Fruit fly (Drosophila melanogaster) whole organism, embryonic: Measurements from ENCODE around the gene CG12299.

Source experiments
- Abd-B ChIP-seq: fragments of 200-800 bp; sonication (Bioruptor generic); optimal IDR thresholded peaks from 2 replicates; lab custom pipeline; 2018; ENCODE audit warnings: missing biosample characterization, mild to moderate bottlenecking, missing genetic modification characterization, moderate library complexity
- CG11398 ChIP-seq: fragments of 200-800 bp; sonication (Bioruptor generic); optimal IDR thresholded peaks from 2 replicates; lab custom pipeline; 2016; ENCODE audit warnings: missing biosample characterization, missing genetic modification characterization
- CG12071 ChIP-seq: fragments of 200-800 bp; sonication (Bioruptor generic); optimal IDR thresholded peaks from 3 replicates; lab custom pipeline; 2018; ENCODE audit warnings: missing biosample characterization, mild to moderate bottlenecking, missing genetic modification characterization
- CG12769 ChIP-seq: fragments of 200-800 bp; sonication (Bioruptor generic); optimal IDR thresholded peaks from 2 replicates; lab custom pipeline; 2019; ENCODE audit warnings: missing biosample characterization, mild to moderate bottlenecking, missing genetic modification characterization, moderate library complexity
- CG13424 ChIP-seq: fragments of 200-800 bp; sonication (Bioruptor generic); optimal IDR thresholded peaks from 2 replicates; lab custom pipeline; 2019; ENCODE audit warnings: missing biosample characterization, mild to moderate bottlenecking, missing genetic modification characterization, moderate library complexity
- CG14860 ChIP-seq: fragments of 200-800 bp; sonication (Bioruptor generic); IDR thresholded peaks from 3 replicates; pipeline ENCODE4 v1.3.6; 2022; ENCODE audit warnings: missing biosample characterization, missing genetic modification characterization; ENCODE audit not compliant: partially characterized antibody
- CG15479 ChIP-seq: fragments of 200-800 bp; sonication (Bioruptor generic); optimal IDR thresholded peaks from 3 replicates; lab custom pipeline; 2019; ENCODE audit warnings: missing biosample characterization, mild to moderate bottlenecking, missing genetic modification characterization, moderate library complexity
- CG17361 ChIP-seq: fragments of 200-800 bp; sonication (Bioruptor generic); IDR thresholded peaks from 3 replicates; pipeline ENCODE4 v1.3.6; 2022; ENCODE audit warnings: missing biosample characterization, missing genetic modification characterization
- CG32772 ChIP-seq: fragments of 200-800 bp; sonication (Bioruptor generic); IDR thresholded peaks from 2 replicates; pipeline ENCODE4 v1.3.6; 2022; ENCODE audit warnings: missing biosample characterization, missing genetic modification characterization
- CG4617 ChIP-seq: fragments of 200-800 bp; sonication (Bioruptor generic); optimal IDR thresholded peaks from 3 replicates; lab custom pipeline; 2016; ENCODE audit warnings: missing biosample characterization, missing genetic modification characterization, borderline replicate concordance
- CG5180 ChIP-seq: fragments of 200-800 bp; sonication (Bioruptor generic); optimal IDR thresholded peaks from 3 replicates; lab custom pipeline; 2017; ENCODE audit warnings: missing biosample characterization, missing genetic modification characterization, mild to moderate bottlenecking, moderate library complexity, missing genetic modification reagents
- CG5953 ChIP-seq: fragments of 200-800 bp; sonication (Bioruptor generic); IDR thresholded peaks from 2 replicates; pipeline ENCODE4 v1.3.6; 2022; ENCODE audit warnings: missing biosample characterization, missing genetic modification characterization
- CG7271 ChIP-seq: fragments of 200-800 bp; sonication (Bioruptor generic); optimal IDR thresholded peaks from 2 replicates; lab custom pipeline; 2018; ENCODE audit warnings: missing biosample characterization, mild to moderate bottlenecking, missing genetic modification characterization, moderate library complexity
- CG8944 ChIP-seq: fragments of 200-800 bp; sonication (Bioruptor generic); optimal IDR thresholded peaks from 3 replicates; lab custom pipeline; 2016; ENCODE audit warnings: missing biosample characterization, missing genetic modification characterization
- CG9727 ChIP-seq: fragments of 200-800 bp; sonication (Bioruptor generic); optimal IDR thresholded peaks from 3 replicates; lab custom pipeline; 2017; ENCODE audit warnings: missing biosample characterization, mild to moderate bottlenecking, missing genetic modification characterization
- CG9817 ChIP-seq: fragments of 200-800 bp; sonication (Bioruptor generic); optimal IDR thresholded peaks from 2 replicates; lab custom pipeline; 2018; ENCODE audit warnings: missing biosample characterization, mild to moderate bottlenecking, missing genetic modification characterization, moderate library complexity
- CG9876 ChIP-seq: fragments of 200-800 bp; sonication (Bioruptor generic); optimal IDR thresholded peaks from 2 replicates; lab custom pipeline; 2016; ENCODE audit warnings: missing biosample characterization, missing genetic modification characterization
- CHES-1-like ChIP-seq: fragments of 200-800 bp; sonication (Bioruptor generic); optimal IDR thresholded peaks from 2 replicates; lab custom pipeline; 2016; ENCODE audit warnings: missing biosample characterization, missing genetic modification characterization
- Dfd ChIP-seq, 2 experiments: fragments of >200 bp; optimal IDR thresholded peaks; 2 replicates each; lab custom pipeline; 2017; ENCODE audit warnings: missing biosample characterization in 2 of 2, missing genetic modification characterization in 2 of 2
- E2f1 ChIP-seq: fragments of 200-800 bp; sonication (Bioruptor generic); IDR thresholded peaks from 2 replicates; pipeline ENCODE4 v1.3.6; 2022; ENCODE audit warnings: missing biosample characterization, missing genetic modification characterization
- HmgZ ChIP-seq: fragments of 200-800 bp; sonication (Bioruptor generic); optimal IDR thresholded peaks from 2 replicates; lab custom pipeline; 2018; ENCODE audit warnings: missing biosample characterization, mild to moderate bottlenecking, missing genetic modification characterization
- Hr3 ChIP-seq: fragments of 200-800 bp; sonication (Bioruptor generic); optimal IDR thresholded peaks from 3 replicates; lab custom pipeline; 2016; ENCODE audit warnings: missing biosample characterization, missing genetic modification characterization
- MTF-1 ChIP-seq: fragments of 200-800 bp; sonication (Bioruptor generic); optimal IDR thresholded peaks from 2 replicates; lab custom pipeline; 2018; ENCODE audit warnings: missing biosample characterization, mild to moderate bottlenecking, missing genetic modification characterization, borderline replicate concordance
- Med ChIP-seq: fragments of 200-800 bp; sonication (Bioruptor generic); peaks from one replicate; lab custom pipeline; 2016; ENCODE audit warnings: missing biosample characterization, missing genetic modification characterization, mild to moderate bottlenecking, inconsistent platforms, moderate library complexity
- Meics ChIP-seq: fragments of 200-800 bp; sonication (Bioruptor generic); optimal IDR thresholded peaks from 2 replicates; lab custom pipeline; 2017; ENCODE audit warnings: missing biosample characterization, mild to moderate bottlenecking, missing genetic modification characterization
- Mrtf ChIP-seq: fragments of 200-800 bp; sonication (Bioruptor generic); IDR thresholded peaks from 3 replicates; pipeline ENCODE4 v1.3.6; 2022; ENCODE audit warnings: missing biosample characterization, missing genetic modification characterization
- YL-1 ChIP-seq: fragments of 200-800 bp; sonication (Bioruptor generic); optimal IDR thresholded peaks from 3 replicates; lab custom pipeline; 2017; ENCODE audit warnings: missing biosample characterization, mild to moderate bottlenecking, missing genetic modification characterization
- abd-A ChIP-seq: fragments of 200-800 bp; sonication (Bioruptor generic); optimal IDR thresholded peaks from 3 replicates; lab custom pipeline; 2019; ENCODE audit warnings: missing biosample characterization, mild to moderate bottlenecking, missing genetic modification characterization, moderate library complexity
- al ChIP-seq: fragments of 200-800 bp; sonication (Bioruptor generic); IDR thresholded peaks from 2 replicates; pipeline ENCODE4 v1.3.6; 2022; ENCODE audit warnings: missing biosample characterization, missing genetic modification characterization
- aop ChIP-seq: fragments of 200-800 bp; sonication (Bioruptor generic); IDR thresholded peaks from 2 replicates; pipeline ENCODE4 v1.3.6; 2022; ENCODE audit warnings: missing biosample characterization, missing genetic modification characterization
- chinmo ChIP-seq: fragments of 200-800 bp; sonication (Bioruptor generic); IDR thresholded peaks from 4 replicates; pipeline ENCODE4 v1.3.6; 2022; ENCODE audit warnings: missing biosample characterization, missing genetic modification characterization; ENCODE audit not compliant: partially characterized antibody
- ci ChIP-seq: fragments of 200-800 bp; sonication (Bioruptor generic); IDR thresholded peaks from 3 replicates; pipeline ENCODE4 v1.3.6; 2022; ENCODE audit warnings: missing biosample characterization, missing genetic modification characterization
- fd3F ChIP-seq: fragments of 200-800 bp; sonication (Bioruptor generic); optimal IDR thresholded peaks from 2 replicates; lab custom pipeline; 2018; ENCODE audit warnings: missing biosample characterization, mild to moderate bottlenecking, missing genetic modification characterization, moderate library complexity
- gcm ChIP-seq: fragments of 200-800 bp; sonication (Bioruptor generic); optimal IDR thresholded peaks from 2 replicates; lab custom pipeline; 2019; ENCODE audit warnings: missing biosample characterization, mild to moderate bottlenecking, missing genetic modification characterization, moderate library complexity
- gsb ChIP-seq: fragments of 200-800 bp; sonication (Bioruptor generic); IDR thresholded peaks from 2 replicates; pipeline ENCODE4 v1.3.6; 2022; ENCODE audit warnings: missing biosample characterization, missing genetic modification characterization
- luna ChIP-seq: fragments of 200-800 bp; sonication (Bioruptor generic); optimal IDR thresholded peaks from 2 replicates; lab custom pipeline; 2016; ENCODE audit warnings: missing biosample characterization, missing genetic modification characterization
- p53 ChIP-seq: fragments of 200-800 bp; sonication (Bioruptor generic); optimal IDR thresholded peaks from 2 replicates; lab custom pipeline; 2016; ENCODE audit warnings: missing biosample characterization, missing genetic modification characterization
- pan ChIP-seq, 4 experiments: fragments of >200 bp in 3 of 4; fragments of 200-800 bp in 1 of 4; sonication (Bioruptor generic) in 1 of 4; optimal IDR thresholded peaks in 3 of 4; IDR thresholded peaks in 1 of 4; 2 replicates each; pipeline versions ENCODE4 v1.3.6 to Lab custom; 2017 to 2022; ENCODE audit warnings: missing biosample characterization in 2 of 4, missing genetic modification characterization in 2 of 4, mixed read lengths in 1 of 4
- peb ChIP-seq: fragments of 200-800 bp; sonication (Bioruptor generic); IDR thresholded peaks from 2 replicates; pipeline ENCODE4 v1.3.6; 2022; ENCODE audit warnings: missing biosample characterization, missing genetic modification characterization
- pita ChIP-seq: fragments of 200-800 bp; sonication (Bioruptor generic); optimal IDR thresholded peaks from 2 replicates; lab custom pipeline; 2017; ENCODE audit warnings: missing biosample characterization, mild to moderate bottlenecking, missing genetic modification characterization
- salm ChIP-seq: fragments of 200-800 bp; sonication (Bioruptor generic); optimal IDR thresholded peaks from 2 replicates; lab custom pipeline; 2018; ENCODE audit warnings: missing biosample characterization, mild to moderate bottlenecking, missing genetic modification characterization
- sd ChIP-seq: fragments of 200-800 bp; sonication (Bioruptor generic); optimal IDR thresholded peaks from 3 replicates; lab custom pipeline; 2018; ENCODE audit warnings: missing biosample characterization, mild to moderate bottlenecking, missing genetic modification characterization, moderate library complexity
- sens ChIP-seq: fragments of 200-800 bp; sonication (Bioruptor generic); peaks from one replicate; lab custom pipeline; 2016; ENCODE audit warnings: missing biosample characterization, missing genetic modification characterization
- sens-2 ChIP-seq: fragments of 200-800 bp; sonication (Bioruptor generic); IDR thresholded peaks from 2 replicates; pipeline ENCODE4 v1.3.6; 2022; ENCODE audit warnings: missing biosample characterization, missing genetic modification characterization
- seq ChIP-seq: fragments of 200-800 bp; sonication (Bioruptor generic); IDR thresholded peaks from 2 replicates; pipeline ENCODE4 v1.3.6; 2022; ENCODE audit warnings: missing biosample characterization, missing genetic modification characterization
- sob ChIP-seq: fragments of 200-800 bp; sonication (Bioruptor generic); IDR thresholded peaks from 2 replicates; pipeline ENCODE4 v1.3.6; 2022; ENCODE audit warnings: missing biosample characterization, missing genetic modification characterization
- toy ChIP-seq: fragments of 200-800 bp; sonication (Bioruptor generic); IDR thresholded peaks from 2 replicates; pipeline ENCODE4 v1.3.6; 2022; ENCODE audit warnings: missing biosample characterization, missing genetic modification characterization
- trem ChIP-seq: fragments of 200-800 bp; optimal IDR thresholded peaks from 3 replicates; lab custom pipeline; 2019; ENCODE audit warnings: missing biosample characterization, mild to moderate bottlenecking, missing genetic modification characterization, moderate library complexity
- twi ChIP-seq: fragments of 200-800 bp; optimal IDR thresholded peaks from 2 replicates; lab custom pipeline; 2019; ENCODE audit warnings: missing biosample characterization, mild to moderate bottlenecking, missing genetic modification characterization, moderate library complexity
- vnd ChIP-seq: fragments of 200-800 bp; sonication (Bioruptor generic); IDR thresholded peaks from 3 replicates; pipeline ENCODE4 v1.3.6; 2022; ENCODE audit warnings: missing biosample characterization, missing genetic modification characterization; ENCODE audit not compliant: partially characterized antibody

The CG12299 gene

DNA sequence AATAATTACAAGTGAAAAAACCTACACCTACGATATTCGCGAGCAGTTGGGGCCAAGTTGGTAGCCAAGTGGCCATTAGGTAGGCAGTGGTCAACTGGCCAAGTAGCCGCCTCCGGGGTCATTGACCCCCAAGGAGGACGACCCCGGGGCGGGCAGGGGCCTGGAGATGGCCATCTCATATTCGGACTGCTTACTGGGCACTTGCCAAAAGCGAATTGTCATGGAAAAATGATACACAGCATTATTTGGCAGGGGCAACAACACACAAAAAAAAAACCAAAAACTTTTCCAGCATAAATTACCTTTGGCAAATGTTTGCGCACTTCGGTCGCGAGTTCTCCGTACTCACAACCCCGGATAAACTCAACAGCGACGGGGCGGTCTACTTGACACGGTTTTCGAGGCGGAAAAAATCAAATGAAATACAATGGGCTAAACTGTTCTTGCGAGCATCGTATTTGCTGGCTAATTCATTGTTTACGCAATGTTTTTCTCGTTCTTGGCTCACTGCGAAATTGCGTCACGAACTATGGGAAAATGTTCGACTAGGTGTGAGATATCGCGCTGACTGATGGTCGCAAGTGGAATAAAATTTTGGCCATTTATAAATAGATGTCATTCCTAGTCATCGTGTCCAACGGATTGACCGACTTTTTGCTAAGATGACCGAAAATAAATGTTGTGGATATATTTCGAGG is 13.9 kb downstream of the CG12299 start (continued):
- no peak for TF ChIP-seq luna
- TF ChIP-seq Abd-B (GFP tag; lab: Kevin White, UChicago): no peak
- TF ChIP-seq Mrtf (GFP tag; lab: Robert Waterston, UW): no peak
- TF ChIP-seq gsb (GFP tag; lab: Robert Waterston, UW): no peak
- TF ChIP-seq CG4617 (GFP tag; lab: Kevin White, UChicago): no peak
- peak; percentile 41 for TF ChIP-seq Med
- TF ChIP-seq Meics: no peak
- TF ChIP-seq CG7271 (tag; lab: Kevin White, UChicago): no peak
- TF ChIP-seq CHES-1-like: no peak
- no peak for TF ChIP-seq MTF-1 (GFP tag; lab: Kevin White, UChicago)
- no peak for TF ChIP-seq CG12071 (GFP tag; lab: Kevin White, UChicago)
- TF ChIP-seq CG9727: no peak
- TF ChIP-seq fd3F (GFP tag; lab: Kevin White, UChicago): no peak
- no peak for TF ChIP-seq CG13424 (tag; lab: Kevin White, UChicago)
- no peak for TF ChIP-seq CG8944
- TF ChIP-seq sens-2 (GFP tag; lab: Robert Waterston, UW): no peak
- TF ChIP-seq al (GFP tag; lab: Robert Waterston, UW): no peak
- no peak for TF ChIP-seq CG32772 (GFP tag; lab: Robert Waterston, UW)
- TF ChIP-seq aop (GFP tag; lab: Robert Waterston, UW): no peak
- no peak for TF ChIP-seq vnd (GFP tag; lab: Robert Waterston, UW)
- peak; percentile 45 for TF ChIP-seq CG12769
- TF ChIP-seq CG5180 (GFP tag; lab: Kevin White, UChicago): no peak
- TF ChIP-seq CG9876 (GFP tag; lab: Kevin White, UChicago): no peak
- no peak for TF ChIP-seq CG9817
- no peak for TF ChIP-seq pita (GFP tag; lab: Kevin White, UChicago)
- TF ChIP-seq seq (GFP tag; lab: Robert Waterston, UW): no peak
- no peak for TF ChIP-seq trem
- no peak for TF ChIP-seq E2f1 (GFP tag; lab: Robert Waterston, UW)
- no peak for TF ChIP-seq Dfd (GFP tag; optimal IDR thresholded peaks at IDR 0.05; lab: Kevin White, UChicago)
- TF ChIP-seq sob (GFP tag; lab: Robert Waterston, UW): no peak
- no peak for TF ChIP-seq CG5953 (GFP tag; lab: Robert Waterston, UW)
- TF ChIP-seq sens (GFP tag; lab: Kevin White, UChicago): peak; percentile 45
- no peak for TF ChIP-seq pan (optimal IDR thresholded peaks at IDR 0.05; lab: Kevin White, UChicago)
- peak in 1 of 2 experiments; percentile 7 for TF ChIP-seq pan (GFP tag; optimal IDR thresholded peaks at IDR 0.05 in 1 of 2, IDR thresholded peaks at IDR 0.05 in 1 of 2)
- TF ChIP-seq CG17361 (GFP tag; lab: Robert Waterston, UW): no peak
- TF ChIP-seq YL-1 (GFP tag; lab: Kevin White, UChicago): no peak
- TF ChIP-seq Hr3 (GFP tag; lab: Kevin White, UChicago): no peak
- no peak for TF ChIP-seq CG14860 (GFP tag; lab: Robert Waterston, UW)
- no peak for TF ChIP-seq peb (GFP tag; lab: Robert Waterston, UW)
- TF ChIP-seq p53 (GFP tag; lab: Kevin White, UChicago): no peak
- TF ChIP-seq CG11398 (GFP tag; lab: Kevin White, UChicago): no peak
- peak; percentile 11 for TF ChIP-seq sd (tag; lab: Kevin White, UChicago)
- TF ChIP-seq twi (tag; lab: Kevin White, UChicago): no peak
- TF ChIP-seq CG15479 (GFP tag; lab: Kevin White, UChicago): no peak
- TF ChIP-seq toy (GFP tag; lab: Robert Waterston, UW): no peak
- TF ChIP-seq salm (tag; lab: Kevin White, UChicago): no peak
- TF ChIP-seq gcm (GFP tag; lab: Kevin White, UChicago): no peak
- no peak for TF ChIP-seq ci
- TF ChIP-seq HmgZ: no peak
- TF ChIP-seq chinmo (GFP tag; lab: Robert Waterston, UW): 0 out of 4 replicates have a peak, but pooled peaks have one; percentile 33
- no peak for TF ChIP-seq abd-A (tag; lab: Kevin White, UChicago)
